Fruit fly (Drosophila melanogaster) whole organism, wandering third instar larva: ENCODE measurements around the gene Rbp1-like.
A peak's percentile ranks its signal among the peaks of the same experiment; 100 is the strongest.

Source experiments
- Abd-B ChIP-seq: fragments of >200 bp; optimal IDR thresholded peaks from 2 replicates; lab custom pipeline; 2017; ENCODE audit warnings: missing biosample characterization, missing genetic modification characterization
- CG32264 ChIP-seq: fragments of 200-800 bp; sonication (Bioruptor generic); optimal IDR thresholded peaks from 2 replicates; lab custom pipeline; 2016; ENCODE audit warnings: missing biosample characterization, missing genetic modification characterization
- CG9705 ChIP-seq: fragments of 200-800 bp; sonication (Bioruptor generic); optimal IDR thresholded peaks from 2 replicates; lab custom pipeline; 2018; ENCODE audit warnings: missing biosample characterization, mild to moderate bottlenecking, missing genetic modification characterization
- CrebA ChIP-seq: fragments of 200-800 bp; sonication (Bioruptor generic); optimal IDR thresholded peaks from 2 replicates; lab custom pipeline; 2016; ENCODE audit warnings: missing biosample characterization, mild to moderate bottlenecking, missing genetic modification characterization, borderline replicate concordance
- Dfd ChIP-seq: fragments of >200 bp; optimal IDR thresholded peaks from 2 replicates; lab custom pipeline; 2017; ENCODE audit warnings: missing biosample characterization, missing genetic modification characterization
- Dif ChIP-seq: fragments of 200-275, 200-300 bp; sonication (Bioruptor generic); optimal IDR thresholded peaks from 2 replicates; lab custom pipeline; 2018; ENCODE audit warnings: missing biosample characterization, missing genetic modification characterization; ENCODE audit not compliant: partially characterized antibody
- GATAd ChIP-seq: sonication (Bioruptor generic); optimal IDR thresholded peaks from 2 replicates; lab custom pipeline; 2016; ENCODE audit warnings: missing biosample characterization, missing genetic modification characterization
- HLH106 ChIP-seq: fragments of 200-800 bp; optimal IDR thresholded peaks from 3 replicates; lab custom pipeline; 2019; ENCODE audit warnings: missing biosample characterization, mild to moderate bottlenecking, missing genetic modification characterization, moderate library complexity
- Hnf4 ChIP-seq: fragments of 200-800 bp; sonication (Bioruptor generic); optimal IDR thresholded peaks from 2 replicates; lab custom pipeline; 2016; ENCODE audit warnings: missing biosample characterization, mild to moderate bottlenecking, missing genetic modification characterization
- Hr78 ChIP-seq: fragments of >200 bp; optimal IDR thresholded peaks from 2 replicates; lab custom pipeline; 2017; ENCODE audit warnings: missing biosample characterization, missing genetic modification characterization
- Hr83 ChIP-seq: fragments of 200-300 bp; sonication (Bioruptor generic); optimal IDR thresholded peaks from 2 replicates; lab custom pipeline; 2016; ENCODE audit warnings: missing biosample characterization, mild to moderate bottlenecking, missing genetic modification characterization, moderate library complexity; ENCODE audit not compliant: poor library complexity, severe bottlenecking
- Jra ChIP-seq: sonication (Bioruptor generic); optimal IDR thresholded peaks from 2 replicates; lab custom pipeline; 2016; ENCODE audit warnings: missing biosample characterization, missing genetic modification characterization
- Mio ChIP-seq: sonication (Bioruptor generic); optimal IDR thresholded peaks from 2 replicates; lab custom pipeline; 2016; ENCODE audit warnings: missing biosample characterization, missing genetic modification characterization
- Myc ChIP-seq: fragments of >200 bp; optimal IDR thresholded peaks from 2 replicates; lab custom pipeline; 2017
- N ChIP-seq: fragments of >200 bp; optimal IDR thresholded peaks from 2 replicates; lab custom pipeline; 2018; ENCODE audit warnings: missing biosample characterization, missing external identifiers, missing genetic modification characterization
- OdsH ChIP-seq: fragments of 200-800 bp; sonication (Bioruptor generic); optimal IDR thresholded peaks from 2 replicates; lab custom pipeline; 2016; ENCODE audit warnings: missing biosample characterization, mild to moderate bottlenecking, missing genetic modification characterization
- Rel ChIP-seq, 2 experiments: fragments of 200-800 bp; sonication (Bioruptor generic) in 1 of 2; optimal IDR thresholded peaks; 2 replicates in 1 of 2; 3 replicates in 1 of 2; lab custom pipeline; 2016 to 2019; ENCODE audit warnings: mild to moderate bottlenecking in 2 of 2, missing biosample characterization in 2 of 2, missing genetic modification characterization in 2 of 2, moderate library complexity in 1 of 2
- Sp1 ChIP-seq: fragments of 200-800 bp; sonication (Bioruptor generic); optimal IDR thresholded peaks from 3 replicates; lab custom pipeline; 2019; ENCODE audit warnings: missing biosample characterization, mild to moderate bottlenecking, missing genetic modification characterization, moderate library complexity
- Vsx2 ChIP-seq: fragments of 200-300, 225-300 bp; sonication (Bioruptor generic); optimal IDR thresholded peaks from 2 replicates; lab custom pipeline; 2018; ENCODE audit warnings: missing biosample characterization, missing genetic modification characterization; ENCODE audit not compliant: partially characterized antibody
- br ChIP-seq: fragments of 200-800 bp; sonication (Bioruptor generic); optimal IDR thresholded peaks from 2 replicates; lab custom pipeline; 2016; ENCODE audit warnings: missing biosample characterization, missing genetic modification characterization
- brk ChIP-seq: fragments of 200-800 bp; sonication (Bioruptor generic); optimal IDR thresholded peaks from 2 replicates; lab custom pipeline; 2016; ENCODE audit warnings: missing biosample characterization, mild to moderate bottlenecking, missing genetic modification characterization
- dl ChIP-seq, 2 experiments: fragments of 175-275, 200-275 bp in 1 of 2; fragments of 200-275 bp in 1 of 2; sonication (Bioruptor generic); optimal IDR thresholded peaks; lab custom pipeline; 2018; ENCODE audit warnings: mild to moderate bottlenecking in 2 of 2, missing biosample characterization in 2 of 2, missing genetic modification characterization in 2 of 2, moderate library complexity in 2 of 2; ENCODE audit not compliant: partially characterized antibody in 2 of 2, insufficient read depth in 1 of 2
- dmrt93B ChIP-seq: fragments of 200-800 bp; sonication (Bioruptor generic); optimal IDR thresholded peaks from 2 replicates; lab custom pipeline; 2018; ENCODE audit warnings: missing biosample characterization, mild to moderate bottlenecking, missing genetic modification characterization
- ey ChIP-seq: fragments of 200-800 bp; sonication (Bioruptor generic); optimal IDR thresholded peaks from 2 replicates; lab custom pipeline; 2016; ENCODE audit warnings: missing biosample characterization, missing genetic modification characterization
- foxo ChIP-seq, 2 experiments: fragments of 200-800 bp; sonication (Bioruptor generic); optimal IDR thresholded peaks; 2 replicates in 1 of 2; 3 replicates in 1 of 2; lab custom pipeline; 2016 to 2017; ENCODE audit warnings: missing biosample characterization in 2 of 2, missing genetic modification characterization in 2 of 2
- fru ChIP-seq: fragments of 200-800 bp; sonication (Bioruptor generic); optimal IDR thresholded peaks from 3 replicates; lab custom pipeline; 2016; ENCODE audit warnings: missing biosample characterization, mild to moderate bottlenecking, missing genetic modification characterization
- h ChIP-seq: fragments of 200-800 bp; sonication (Bioruptor generic); optimal IDR thresholded peaks from 3 replicates; lab custom pipeline; 2016; ENCODE audit warnings: missing biosample characterization, mild to moderate bottlenecking, missing genetic modification characterization
- jim ChIP-seq: fragments of 175-275, 200-325 bp; sonication (Bioruptor generic); optimal IDR thresholded peaks from 2 replicates; lab custom pipeline; 2016; ENCODE audit warnings: missing biosample characterization, mild to moderate bottlenecking, missing genetic modification characterization
- lola ChIP-seq: fragments of >200 bp; optimal IDR thresholded peaks from 2 replicates; lab custom pipeline; 2017; ENCODE audit warnings: missing biosample characterization, missing genetic modification characterization
- pan ChIP-seq: fragments of >200 bp; optimal IDR thresholded peaks from 2 replicates; lab custom pipeline; 2017
- psq ChIP-seq: fragments of 200-800 bp; sonication (Bioruptor generic); optimal IDR thresholded peaks from 3 replicates; lab custom pipeline; 2017; ENCODE audit warnings: missing biosample characterization, mild to moderate bottlenecking, missing genetic modification characterization, moderate library complexity
- rgr ChIP-seq: fragments of 200-800 bp; sonication (Bioruptor generic); optimal IDR thresholded peaks from 3 replicates; lab custom pipeline; 2016; ENCODE audit warnings: missing biosample characterization, mild to moderate bottlenecking, missing genetic modification characterization
- sage ChIP-seq: fragments of 200-800 bp; sonication (Bioruptor generic); optimal IDR thresholded peaks from 2 replicates; lab custom pipeline; 2016; ENCODE audit warnings: missing biosample characterization, mild to moderate bottlenecking, missing genetic modification characterization
- tai ChIP-seq: sonication (Bioruptor generic); optimal IDR thresholded peaks from 2 replicates; lab custom pipeline; 2016; ENCODE audit warnings: missing biosample characterization, missing genetic modification characterization
- woc ChIP-seq: sonication (Bioruptor generic); optimal IDR thresholded peaks from 2 replicates; lab custom pipeline; 2016; ENCODE audit warnings: missing biosample characterization, mild to moderate bottlenecking, missing genetic modification characterization

Gene Rbp1-like

dm6 chrX:13373239-13374153 lies 11.2 kb downstream of the Rbp1-like start (continued):
- TF ChIP-seq Rel (GFP tag; optimal IDR thresholded peaks at IDR 0.05; lab: Kevin White, UChicago), result no peak
- peak; percentile 57 for TF ChIP-seq Rel (tag; optimal IDR thresholded peaks at IDR 0.05; lab: Kevin White, UChicago)
- peak; percentile 37 for TF ChIP-seq GATAd
- no peak for TF ChIP-seq CG32264
- TF ChIP-seq sage (GFP tag; lab: Kevin White, UChicago), result peak; percentile 61
- TF ChIP-seq N (GFP tag; lab: Kevin White, UChicago), result no peak
- TF ChIP-seq CrebA (GFP tag; lab: Kevin White, UChicago), result no peak
- no peak for TF ChIP-seq Vsx2 (GFP tag; lab: Kevin White, UChicago)

DNA sequence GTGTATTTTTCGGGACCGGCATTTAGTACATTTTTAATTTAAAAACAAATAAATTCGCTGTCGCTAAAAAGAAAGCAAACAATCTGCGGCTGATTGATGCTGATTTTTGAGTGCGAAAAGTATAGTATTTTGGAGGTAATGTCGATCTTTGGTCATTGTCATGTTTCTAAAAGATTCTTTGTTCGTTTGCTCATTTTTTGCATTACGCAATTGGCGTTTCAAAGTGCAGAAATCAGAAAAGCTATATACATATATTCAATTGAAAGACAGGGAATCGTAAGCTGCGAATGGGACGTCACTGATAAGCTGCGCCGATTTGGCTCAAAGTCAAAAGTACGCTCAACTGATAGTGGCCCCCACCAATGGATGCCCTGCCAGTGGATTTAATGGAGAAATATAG lies 12.2 kb downstream of the Rbp1-like start:
- TF ChIP-seq Rel (GFP tag; optimal IDR thresholded peaks at IDR 0.05; lab: Kevin White, UChicago) (no peak), Rel (tag; optimal IDR thresholded peaks at IDR 0.05; lab: Kevin White, UChicago) (no peak), Hr78 (GFP tag; lab: Kevin White, UChicago) (no peak), lola (GFP tag; lab: Kevin White, UChicago) (no peak), CrebA (GFP tag; lab: Kevin White, UChicago) (no peak), foxo (GFP tag; optimal IDR thresholded peaks at IDR 0.05; lab: Kevin White, UChicago) (no peak), psq (GFP tag; lab: Kevin White, UChicago) (no peak), rgr (GFP tag; lab: Kevin White, UChicago) (no peak), dmrt93B (GFP tag; lab: Kevin White, UChicago) (no peak), tai (GFP tag; lab: Kevin White, UChicago) (no peak), Mio (GFP tag; lab: Kevin White, UChicago) (no peak), Dfd (GFP tag; lab: Kevin White, UChicago) (no peak), N (GFP tag; lab: Kevin White, UChicago) (no peak), Dif (GFP tag; lab: Kevin White, UChicago) (no peak), fru (GFP tag; lab: Kevin White, UChicago) (no peak), br (GFP tag; lab: Kevin White, UChicago) (no peak), Jra (GFP tag; lab: Kevin White, UChicago) (no peak), h (GFP tag; lab: Kevin White, UChicago) (no peak), ey (no peak), jim (GFP tag; lab: Kevin White, UChicago) (no peak), GATAd (no peak)
- TF ChIP-seq, all 38 proteins: peak for 0

DNA sequence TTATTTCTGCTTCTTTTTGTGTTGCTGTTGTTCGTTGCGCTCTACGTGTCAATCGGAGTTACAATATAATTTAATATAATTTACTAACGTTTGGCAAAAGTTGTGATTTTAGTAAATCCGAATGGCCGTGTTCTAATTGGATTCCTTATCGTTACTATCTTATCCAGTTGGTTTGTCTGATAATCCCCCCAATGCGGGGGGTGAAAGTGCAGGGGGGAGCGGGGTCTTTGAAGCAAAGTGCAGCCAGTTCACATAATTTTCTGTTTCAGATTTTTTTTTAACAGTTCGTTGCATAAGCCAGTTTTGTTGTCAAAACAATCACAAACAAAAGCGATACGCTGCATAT lies 13.0 kb downstream of the Rbp1-like start:
- TF ChIP-seq fru (GFP tag; lab: Kevin White, UChicago) (no peak), woc (GFP tag; lab: Kevin White, UChicago) (no peak), Hr83 (GFP tag; lab: Kevin White, UChicago) (no peak), dmrt93B (GFP tag; lab: Kevin White, UChicago) (no peak), CG32264 (no peak), CG9705 (GFP tag; lab: Kevin White, UChicago) (no peak), HLH106 (tag; lab: Kevin White, UChicago) (no peak), Sp1 (GFP tag; lab: Kevin White, UChicago) (no peak), rgr (GFP tag; lab: Kevin White, UChicago) (no peak), OdsH (no peak)

- peak; percentile 42 for TF ChIP-seq HLH106 (tag; lab: Kevin White, UChicago)
- no peak for TF ChIP-seq lola (GFP tag; lab: Kevin White, UChicago)
- no peak for TF ChIP-seq pan (lab: Kevin White, UChicago)
- TF ChIP-seq ey, result peak; percentile 10
- TF ChIP-seq CG9705 (GFP tag; lab: Kevin White, UChicago), result no peak
- TF ChIP-seq Sp1 (GFP tag; lab: Kevin White, UChicago), result peak; percentile 12
- TF ChIP-seq foxo (GFP tag; optimal IDR thresholded peaks at IDR 0.05; lab: Kevin White, UChicago), result peak in 1 of 2 experiments; percentile 60
- no peak for TF ChIP-seq brk (GFP tag; lab: Kevin White, UChicago)
- no peak for TF ChIP-seq CG32264
- no peak for TF ChIP-seq Myc (lab: Kevin White, UChicago)
- no peak for TF ChIP-seq Abd-B (GFP tag; lab: Kevin White, UChicago)
- TF ChIP-seq sage (GFP tag; lab: Kevin White, UChicago), result no peak
- no peak for TF ChIP-seq Dfd (GFP tag; lab: Kevin White, UChicago)
- TF ChIP-seq dl (GFP tag; optimal IDR thresholded peaks at IDR 0.05; lab: Kevin White, UChicago; ENCODE audit: insufficient read depth in 1 of 2, partially characterized antibody in 2 of 2), result no peak
- TF ChIP-seq Hr78 (GFP tag; lab: Kevin White, UChicago), result no peak
- TF ChIP-seq Hnf4 (GFP tag; lab: Kevin White, UChicago), result peak; percentile 37
- TF ChIP-seq rgr (GFP tag; lab: Kevin White, UChicago), result peak; percentile 55
- no peak for TF ChIP-seq jim (GFP tag; lab: Kevin White, UChicago)
- no peak for TF ChIP-seq CrebA (GFP tag; lab: Kevin White, UChicago)
- no peak for TF ChIP-seq Dif (GFP tag; lab: Kevin White, UChicago)
- no peak for TF ChIP-seq Mio (GFP tag; lab: Kevin White, UChicago)
- peak; percentile 50 for TF ChIP-seq h (GFP tag; lab: Kevin White, UChicago)
- TF ChIP-seq Hr83 (GFP tag; lab: Kevin White, UChicago), result no peak
- TF ChIP-seq N (GFP tag; lab: Kevin White, UChicago), result no peak
- no peak for TF ChIP-seq psq (GFP tag; lab: Kevin White, UChicago)
- TF ChIP-seq OdsH, result peak; percentile 18
These were observed 13.6 kb downstream of the Rbp1-like start for dm6 chrX:13370826-13371703.
